Fruit fly (Drosophila melanogaster) whole organism, embryonic: ENCODE data around the gene CG4953.
A peak's percentile ranks its signal among the peaks of the same experiment; 100 is the strongest.

Experiments
- CG11504 ChIP-seq: fragments of 200-800 bp; sonication (Bioruptor generic); optimal IDR thresholded peaks from 3 replicates; lab custom pipeline; 2019; ENCODE audit warnings: missing biosample characterization, mild to moderate bottlenecking, missing genetic modification characterization, moderate library complexity
- CG12391 ChIP-seq: fragments of 200-800 bp; sonication (Bioruptor generic); optimal IDR thresholded peaks from 3 replicates; lab custom pipeline; 2018; ENCODE audit warnings: missing biosample characterization, mild to moderate bottlenecking, missing genetic modification characterization, moderate library complexity
- CG13287 ChIP-seq: fragments of 200-800 bp; sonication (Bioruptor generic); IDR thresholded peaks from 2 replicates; pipeline ENCODE4 v1.3.6; 2022; ENCODE audit warnings: missing biosample characterization, missing genetic modification characterization; ENCODE audit not compliant: partially characterized antibody
- CG15696 ChIP-seq: fragments of 200-800 bp; sonication (Bioruptor generic); optimal IDR thresholded peaks from 2 replicates; lab custom pipeline; 2019; ENCODE audit warnings: missing biosample characterization, mild to moderate bottlenecking, missing genetic modification characterization, moderate library complexity
- CG16779 ChIP-seq: fragments of 200-800 bp; sonication (Bioruptor generic); IDR thresholded peaks from 2 replicates; pipeline ENCODE4 v1.3.6; 2022; ENCODE audit warnings: missing biosample characterization, missing genetic modification characterization
- CG16863 ChIP-seq: fragments of 200-800 bp; sonication (Bioruptor generic); optimal IDR thresholded peaks from 3 replicates; lab custom pipeline; 2016; ENCODE audit warnings: missing biosample characterization, missing genetic modification characterization
- CG17359 ChIP-seq: fragments of 200-800 bp; sonication (Bioruptor generic); optimal IDR thresholded peaks from 3 replicates; lab custom pipeline; 2018; ENCODE audit warnings: missing biosample characterization, mild to moderate bottlenecking, missing genetic modification characterization, moderate library complexity
- CG17568 ChIP-seq: fragments of 200-800 bp; sonication (Bioruptor generic); optimal IDR thresholded peaks from 2 replicates; lab custom pipeline; 2018; ENCODE audit warnings: missing biosample characterization, mild to moderate bottlenecking, missing genetic modification characterization, moderate library complexity
- CG18476 ChIP-seq: fragments of 200-800 bp; sonication (Bioruptor generic); optimal IDR thresholded peaks from 2 replicates; lab custom pipeline; 2016; ENCODE audit warnings: missing biosample characterization, mild to moderate bottlenecking, missing genetic modification characterization
- CG18764 ChIP-seq: fragments of 200-800 bp; sonication (Bioruptor generic); optimal IDR thresholded peaks from 3 replicates; lab custom pipeline; 2016; ENCODE audit warnings: missing biosample characterization, missing genetic modification characterization
- CG3163 ChIP-seq: fragments of 200-800 bp; sonication (Bioruptor generic); optimal IDR thresholded peaks from 3 replicates; lab custom pipeline; 2016; ENCODE audit warnings: missing biosample characterization, missing genetic modification characterization
- CG34224 ChIP-seq: fragments of 200-800 bp; sonication (Bioruptor generic); IDR thresholded peaks from 3 replicates; pipeline ENCODE4 v1.3.6; 2022; ENCODE audit warnings: missing biosample characterization, missing genetic modification characterization; ENCODE audit not compliant: partially characterized antibody
- CG34376 ChIP-seq: fragments of 200-800 bp; sonication (Bioruptor generic); optimal IDR thresholded peaks from 2 replicates; lab custom pipeline; 2018; ENCODE audit warnings: missing biosample characterization, mild to moderate bottlenecking, missing genetic modification characterization
- CG42726 ChIP-seq: fragments of 200-800 bp; sonication (Bioruptor generic); IDR thresholded peaks from 2 replicates; pipeline ENCODE4 v1.3.6; 2022; ENCODE audit warnings: missing biosample characterization, missing genetic modification characterization; ENCODE audit not compliant: partially characterized antibody
- CG6254 ChIP-seq: fragments of 200-800 bp; sonication (Bioruptor generic); optimal IDR thresholded peaks from 3 replicates; lab custom pipeline; 2017; ENCODE audit warnings: mild to moderate bottlenecking, missing biosample characterization, missing genetic modification reagents, missing genetic modification characterization
- CG6813 ChIP-seq: fragments of 200-800 bp; sonication (Bioruptor generic); optimal IDR thresholded peaks from 2 replicates; lab custom pipeline; 2017; ENCODE audit warnings: missing biosample characterization, missing genetic modification characterization, mild to moderate bottlenecking, moderate library complexity, missing genetic modification reagents
- CG8359 ChIP-seq: fragments of 200-800 bp; sonication (Bioruptor generic); optimal IDR thresholded peaks from 2 replicates; lab custom pipeline; 2017; ENCODE audit warnings: missing biosample characterization, mild to moderate bottlenecking, missing genetic modification characterization, borderline replicate concordance
- D19B ChIP-seq: fragments of 200-800 bp; sonication (Bioruptor generic); optimal IDR thresholded peaks from 2 replicates; lab custom pipeline; 2017; ENCODE audit warnings: missing biosample characterization, mild to moderate bottlenecking, missing genetic modification characterization
- Dad ChIP-seq: fragments of 200-800 bp; sonication (Bioruptor generic); optimal IDR thresholded peaks from 3 replicates; lab custom pipeline; 2016; ENCODE audit warnings: missing biosample characterization, missing genetic modification characterization
- Dbx ChIP-seq: fragments of 200-800 bp; sonication (Bioruptor generic); IDR thresholded peaks from 3 replicates; pipeline ENCODE4 v1.3.6; 2022; ENCODE audit warnings: missing biosample characterization, missing genetic modification characterization
- Fer3 ChIP-seq: fragments of 200-800 bp; sonication (Bioruptor generic); optimal IDR thresholded peaks from 2 replicates; lab custom pipeline; 2018; ENCODE audit warnings: missing biosample characterization, mild to moderate bottlenecking, missing genetic modification characterization, moderate library complexity
- GATAe ChIP-seq: fragments of 200-800 bp; sonication (Bioruptor generic); conservative IDR thresholded peaks from 2 replicates; pipeline ENCODE4 v1.3.6; 2022; ENCODE audit warnings: missing biosample characterization, missing genetic modification characterization
- Hmr ChIP-seq: fragments of 200-800 bp; sonication (Bioruptor generic); optimal IDR thresholded peaks from 3 replicates; lab custom pipeline; 2017; ENCODE audit warnings: mild to moderate bottlenecking, missing biosample characterization, missing genetic modification reagents, missing genetic modification characterization
- Hr51 ChIP-seq, 2 experiments: fragments of 200-800 bp; sonication (Bioruptor generic); optimal IDR thresholded peaks; 2 replicates in 1 of 2; 3 replicates in 1 of 2; lab custom pipeline; 2016 to 2018; ENCODE audit warnings: missing biosample characterization in 2 of 2, missing genetic modification characterization in 2 of 2, mild to moderate bottlenecking in 1 of 2, moderate library complexity in 1 of 2
- Lpt ChIP-seq: fragments of >200 bp; optimal IDR thresholded peaks from 2 replicates; lab custom pipeline; 2018; ENCODE audit warnings: missing biosample characterization, missing genetic modification characterization
- MESR4 ChIP-seq: fragments of 200-800 bp; sonication (Bioruptor generic); optimal IDR thresholded peaks from 2 replicates; lab custom pipeline; 2018; ENCODE audit warnings: missing biosample characterization, mild to moderate bottlenecking, missing genetic modification characterization, moderate library complexity
- Mad ChIP-seq: fragments of 200-800 bp; sonication (Bioruptor generic); optimal IDR thresholded peaks from 2 replicates; lab custom pipeline; 2016; ENCODE audit warnings: missing biosample characterization, missing genetic modification characterization
- Oli ChIP-seq: fragments of 200-800 bp; sonication (Bioruptor generic); optimal IDR thresholded peaks from 2 replicates; lab custom pipeline; 2018; ENCODE audit warnings: missing biosample characterization, mild to moderate bottlenecking, missing genetic modification characterization, moderate library complexity
- Sox102F ChIP-seq: fragments of 200-800 bp; sonication (Bioruptor generic); optimal IDR thresholded peaks from 2 replicates; lab custom pipeline; 2018; ENCODE audit warnings: missing biosample characterization, mild to moderate bottlenecking, missing genetic modification characterization, moderate library complexity
- Ssrp ChIP-seq: fragments of 200-800 bp; sonication (Bioruptor generic); optimal IDR thresholded peaks from 2 replicates; lab custom pipeline; 2018; ENCODE audit warnings: missing biosample characterization, mild to moderate bottlenecking, missing genetic modification characterization, moderate library complexity
- Xrp1 ChIP-seq: fragments of 200-800 bp; sonication (Bioruptor generic); IDR thresholded peaks from 2 replicates; pipeline ENCODE4 v1.3.6; 2022; ENCODE audit warnings: missing biosample characterization, missing genetic modification characterization
- dmrt99B ChIP-seq: fragments of 200-800 bp; sonication (Bioruptor generic); optimal IDR thresholded peaks from 2 replicates; lab custom pipeline; 2018; ENCODE audit warnings: missing biosample characterization, mild to moderate bottlenecking, missing genetic modification characterization, moderate library complexity
- eve ChIP-seq, 2 experiments: fragments of >200 bp; optimal IDR thresholded peaks; 2 replicates each; lab custom pipeline; 2017; ENCODE audit warnings: missing biosample characterization in 2 of 2, missing genetic modification characterization in 2 of 2
- ewg ChIP-seq: fragments of 200-800 bp; sonication (Bioruptor generic); optimal IDR thresholded peaks from 3 replicates; lab custom pipeline; 2017; ENCODE audit warnings: mild to moderate bottlenecking, missing biosample characterization, missing genetic modification reagents, missing genetic modification characterization
- fd96Cb ChIP-seq: fragments of 200-800 bp; sonication (Bioruptor generic); optimal IDR thresholded peaks from 2 replicates; lab custom pipeline; 2018; ENCODE audit warnings: missing biosample characterization, mild to moderate bottlenecking, missing genetic modification characterization, moderate library complexity
- gem ChIP-seq: fragments of 200-800 bp; sonication (Bioruptor generic); optimal IDR thresholded peaks from 2 replicates; lab custom pipeline; 2019; ENCODE audit warnings: missing biosample characterization, mild to moderate bottlenecking, missing genetic modification characterization, moderate library complexity
- ken ChIP-seq: fragments of 200-800 bp; sonication (Bioruptor generic); IDR thresholded peaks from 3 replicates; pipeline ENCODE4 v1.3.6; 2022; ENCODE audit warnings: missing biosample characterization, missing genetic modification characterization
- klu ChIP-seq: fragments of 200-800 bp; sonication (Bioruptor generic); IDR thresholded peaks from 2 replicates; pipeline ENCODE4 v1.3.6; 2022; ENCODE audit warnings: missing biosample characterization, missing genetic modification characterization
- pita ChIP-seq: fragments of 200-800 bp; sonication (Bioruptor generic); optimal IDR thresholded peaks from 2 replicates; lab custom pipeline; 2017; ENCODE audit warnings: missing biosample characterization, mild to moderate bottlenecking, missing genetic modification characterization
- pros ChIP-seq: fragments of 200-800 bp; sonication (Bioruptor generic); optimal IDR thresholded peaks from 3 replicates; lab custom pipeline; 2019; ENCODE audit warnings: missing biosample characterization, mild to moderate bottlenecking, missing genetic modification characterization, moderate library complexity
- pum ChIP-seq: fragments of 200-800 bp; sonication (Bioruptor generic); optimal IDR thresholded peaks from 2 replicates; lab custom pipeline; 2016; ENCODE audit warnings: missing biosample characterization, missing genetic modification characterization
- sob ChIP-seq: fragments of 200-800 bp; sonication (Bioruptor generic); IDR thresholded peaks from 2 replicates; pipeline ENCODE4 v1.3.6; 2022; ENCODE audit warnings: missing biosample characterization, missing genetic modification characterization
- ssp ChIP-seq: fragments of 200-800 bp; sonication (Bioruptor generic); IDR thresholded peaks from 2 replicates; pipeline ENCODE4 v1.3.6; 2022; ENCODE audit warnings: missing biosample characterization, missing genetic modification characterization
- stc ChIP-seq: fragments of 200-800 bp; sonication (Bioruptor generic); IDR thresholded peaks from 2 replicates; pipeline ENCODE4 v1.3.6; 2022; ENCODE audit warnings: missing biosample characterization, missing genetic modification characterization
- ttk ChIP-seq: fragments of 200-800 bp; sonication (Bioruptor generic); IDR thresholded peaks from 2 replicates; pipeline ENCODE4 v2.1.2; 2022; ENCODE audit warnings: missing biosample characterization, missing genetic modification characterization
- unc-4 ChIP-seq: fragments of 200-800 bp; sonication (Bioruptor generic); IDR thresholded peaks from 2 replicates; pipeline ENCODE4 v1.3.6; 2022; ENCODE audit warnings: missing biosample characterization, missing genetic modification characterization; ENCODE audit not compliant: partially characterized antibody
- unpg ChIP-seq: fragments of 200-800 bp; sonication (Bioruptor generic); optimal IDR thresholded peaks from 3 replicates; lab custom pipeline; 2018; ENCODE audit warnings: missing biosample characterization, mild to moderate bottlenecking, missing genetic modification characterization, moderate library complexity
- zfh2 ChIP-seq: fragments of 200-800 bp; sonication (Bioruptor generic); optimal IDR thresholded peaks from 2 replicates; lab custom pipeline; 2016; ENCODE audit warnings: missing biosample characterization, missing genetic modification characterization

Gene CG4953

DNA sequence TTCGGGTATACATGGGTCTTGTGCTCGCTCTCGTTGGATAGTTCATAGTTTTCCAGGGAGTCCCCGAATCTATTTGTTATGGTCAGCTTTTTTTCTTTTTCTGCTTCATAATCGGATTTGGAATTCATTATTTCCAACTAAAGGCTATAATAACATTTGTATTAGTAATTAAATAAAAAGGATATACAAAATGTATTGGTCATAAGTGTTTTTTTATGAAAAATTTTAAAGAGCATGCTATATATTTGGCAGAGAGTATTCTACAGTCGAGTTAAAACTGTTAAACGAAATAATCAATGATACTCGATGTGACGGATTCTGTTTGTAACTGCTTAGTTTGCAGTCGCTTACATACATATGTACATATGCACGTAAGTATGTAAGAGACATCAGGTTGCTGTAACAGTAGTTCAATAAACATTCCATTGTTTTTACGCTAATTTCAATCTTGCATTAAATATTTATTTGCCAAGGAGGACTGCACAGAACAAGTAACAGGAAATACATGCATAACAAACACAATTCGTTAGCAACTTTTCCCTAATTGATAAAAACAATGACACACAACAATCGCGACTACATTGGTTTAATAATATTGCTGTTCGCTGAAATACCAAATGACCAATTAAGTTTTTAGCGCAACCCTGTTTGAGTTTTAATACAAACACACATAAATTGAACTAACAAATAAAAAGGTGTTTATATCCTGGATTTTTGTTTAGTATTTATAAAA, 32.7 kb downstream of the CG4953 start (continued):
- TF ChIP-seq Mad (GFP tag; lab: Kevin White, UChicago) (no peak), unc-4 (GFP tag; lab: Robert Waterston, UW) (no peak), Fer3 (no peak), pum (GFP tag; lab: Kevin White, UChicago) (no peak), klu (GFP tag; lab: Robert Waterston, UW) (no peak), stc (no peak), CG34376 (GFP tag; lab: Kevin White, UChicago) (no peak), ssp (GFP tag; lab: Robert Waterston, UW) (no peak), dmrt99B (tag; lab: Kevin White, UChicago) (peak; percentile 34), gem (tag; lab: Kevin White, UChicago) (peak; percentile 62), Dad (no peak), Hr51 (GFP tag; optimal IDR thresholded peaks at IDR 0.05; lab: Kevin White, UChicago) (peak in 1 of 2 experiments; percentile 42), CG16779 (GFP tag; lab: Robert Waterston, UW) (no peak), CG8359 (GFP tag; lab: Kevin White, UChicago) (no peak), CG6254 (GFP tag; lab: Kevin White, UChicago) (no peak), CG17359 (peak; percentile 16), CG13287 (0 out of 2 replicates have a peak, but pooled peaks have one; percentile 50), Xrp1 (GFP tag; lab: Robert Waterston, UW) (peak; percentile 40; the same call in 1 of the 2 replicates), Dbx (GFP tag; lab: Robert Waterston, UW) (no peak), Hmr (GFP tag; lab: Kevin White, UChicago) (no peak), CG12391 (peak; percentile 23), CG11504 (tag; lab: Kevin White, UChicago) (peak; percentile 31), MESR4 (GFP tag; lab: Kevin White, UChicago) (peak; percentile 70), CG42726 (GFP tag; lab: Robert Waterston, UW) (no peak), fd96Cb (tag; lab: Kevin White, UChicago) (peak; percentile 9), unpg (GFP tag; lab: Kevin White, UChicago) (peak; percentile 30), Sox102F (no peak), CG15696 (tag; lab: Kevin White, UChicago) (no peak), GATAe (GFP tag; lab: Robert Waterston, UW) (no peak), pros (GFP tag; lab: Kevin White, UChicago) (no peak), zfh2 (GFP tag; lab: Kevin White, UChicago) (no peak), pita (GFP tag; lab: Kevin White, UChicago) (no peak), CG6813 (GFP tag; lab: Kevin White, UChicago) (no peak), Oli (peak; percentile 17), CG3163 (no peak), D19B (GFP tag; lab: Kevin White, UChicago) (peak; percentile 40), CG34224 (GFP tag; lab: Robert Waterston, UW) (no peak), CG18764 (no peak), Ssrp (peak; percentile 17), CG17568 (peak; percentile 8), sob (GFP tag; lab: Robert Waterston, UW) (0 out of 2 replicates have a peak, but pooled peaks have one; percentile 32), ewg (no peak), Lpt (GFP tag; lab: Kevin White, UChicago) (no peak), ttk (GFP tag; lab: Robert Waterston, UW) (no peak), ken (no peak), CG16863 (GFP tag; lab: Kevin White, UChicago) (no peak), CG18476 (GFP tag; lab: Kevin White, UChicago) (no peak), eve (GFP tag; optimal IDR thresholded peaks at IDR 0.05; lab: Kevin White, UChicago) (peak in 1 of 2 experiments; percentile 41)
